Worm (Caenorhabditis elegans) whole organism, L1 larva: ENCODE measurements around the gene K07F5.8.

Experiments used
- C04F5.9 ChIP-seq: sonication (generic microtip); optimal IDR thresholded peaks from 2 replicates; lab custom pipeline; 2016; ENCODE audit warnings: missing genetic modification characterization, missing compliant biosample characterization
- C16A3.4 ChIP-seq: fragments of 150-350 bp; optimal IDR thresholded peaks from 2 replicates; lab custom pipeline; 2014; ENCODE audit warnings: missing biosample characterization, missing genetic modification characterization
- Y116A8C.19 ChIP-seq: sonication (generic microtip); optimal IDR thresholded peaks from 2 replicates; lab custom pipeline; 2016; ENCODE audit warnings: missing compliant biosample characterization, missing genetic modification characterization, borderline replicate concordance
- aha-1 ChIP-seq: fragments of 150-350 bp; optimal IDR thresholded peaks from 2 replicates; lab custom pipeline; 2014; ENCODE audit warnings: missing biosample characterization, missing genetic modification characterization
- alr-1 ChIP-seq: fragments of 200-800 bp; sonication (Bioruptor generic); optimal IDR thresholded peaks from 2 replicates; lab custom pipeline; 2018; ENCODE audit warnings: borderline replicate concordance, mild to moderate bottlenecking, missing genetic modification characterization, missing compliant biosample characterization
- blmp-1 ChIP-seq: fragments of 150-350 bp; optimal IDR thresholded peaks from 2 replicates; lab custom pipeline; 2014; ENCODE audit warnings: missing biosample characterization, missing genetic modification characterization
- ceh-8 ChIP-seq: fragments of 200-800 bp; sonication (Bioruptor generic); optimal IDR thresholded peaks from 2 replicates; lab custom pipeline; 2018; ENCODE audit warnings: mild to moderate bottlenecking, missing genetic modification characterization, moderate library complexity, missing compliant biosample characterization
- ceh-82 ChIP-seq, 3 experiments: fragments of 150-350 bp in 1 of 3; sonication (generic microtip) in 2 of 3; optimal IDR thresholded peaks; 2 replicates each; lab custom pipeline; 2014 to 2017; ENCODE audit warnings: missing biosample characterization in 3 of 3, missing genetic modification characterization in 3 of 3
- ceh-88 ChIP-seq: fragments of 200-800 bp; sonication (Bioruptor generic); IDR thresholded peaks from 2 replicates; pipeline ENCODE4 v1.3.6; 2022; ENCODE audit warnings: missing genetic modification characterization, missing compliant biosample characterization
- ceh-90 ChIP-seq: sonication (generic microtip); optimal IDR thresholded peaks from 2 replicates; lab custom pipeline; 2016; ENCODE audit warnings: missing genetic modification characterization, missing compliant biosample characterization
- ces-1 ChIP-seq: fragments of 150-350 bp; optimal IDR thresholded peaks from 2 replicates; lab custom pipeline; 2014; ENCODE audit warnings: missing biosample characterization, missing genetic modification reagents, missing genetic modification characterization
- dsc-1 ChIP-seq: sonication (generic microtip); optimal IDR thresholded peaks from 2 replicates; lab custom pipeline; 2016; ENCODE audit warnings: mild to moderate bottlenecking, missing genetic modification characterization, missing compliant biosample characterization
- efl-1 ChIP-seq, 4 experiments: fragments of 150-350 bp; optimal IDR thresholded peaks in 3 of 4; peaks in 1 of 4; 1 replicate in 1 of 4; 2 replicates in 3 of 4; lab custom pipeline; 2014; ENCODE audit warnings: missing biosample characterization in 2 of 4, missing genetic modification characterization in 2 of 4, missing genetic modification reagents in 2 of 4
- egl-27 ChIP-seq, 2 experiments: fragments of 150-350 bp in 1 of 2; sonication (generic microtip); optimal IDR thresholded peaks; 3 replicates each; lab custom pipeline; 2017 to 2018; ENCODE audit warnings: missing biosample characterization in 2 of 2, missing genetic modification characterization in 2 of 2, missing genetic modification reagents in 2 of 2
- elt-3 ChIP-seq, 6 experiments: fragments of 150-350 bp in 1 of 6; sonication (generic microtip); optimal IDR thresholded peaks; 2 replicates each; lab custom pipeline; 2017 to 2018; ENCODE audit warnings: missing biosample characterization in 6 of 6, missing genetic modification characterization in 6 of 6, inconsistent platforms in 1 of 6
- fkh-10 ChIP-seq: sonication (generic microtip); optimal IDR thresholded peaks from 2 replicates; lab custom pipeline; 2017; ENCODE audit warnings: missing biosample characterization, missing genetic modification reagents, missing genetic modification characterization
- fkh-4 ChIP-seq: sonication (generic microtip); optimal IDR thresholded peaks from 2 replicates; lab custom pipeline; 2016; ENCODE audit warnings: missing compliant biosample characterization, missing genetic modification characterization, borderline replicate concordance
- fkh-8 ChIP-seq: sonication (generic microtip); optimal IDR thresholded peaks from 2 replicates; lab custom pipeline; 2016; ENCODE audit warnings: mild to moderate bottlenecking, missing genetic modification characterization, missing compliant biosample characterization
- fos-1 ChIP-seq: fragments of 150-350 bp; optimal IDR thresholded peaks from 2 replicates; lab custom pipeline; 2014; ENCODE audit warnings: missing biosample characterization, missing genetic modification characterization
- grh-1 ChIP-seq: fragments of 200-800 bp; sonication (Bioruptor generic); IDR thresholded peaks from 2 replicates; pipeline ENCODE4 v1.3.6; 2022; ENCODE audit warnings: missing genetic modification reagents, missing genetic modification characterization, missing compliant biosample characterization
- hlh-17 ChIP-seq: fragments of 200-800 bp; sonication (Bioruptor generic); optimal IDR thresholded peaks from 2 replicates; lab custom pipeline; 2018; ENCODE audit warnings: missing genetic modification characterization, mild to moderate bottlenecking, missing compliant biosample characterization, moderate library complexity, borderline replicate concordance
- hpl-2 ChIP-seq: fragments of 150-350 bp; optimal IDR thresholded peaks from 2 replicates; lab custom pipeline; 2014; ENCODE audit warnings: missing biosample characterization, missing genetic modification reagents, missing genetic modification characterization
- isw-1 ChIP-seq: fragments of 200-800 bp; sonication (Bioruptor generic); IDR thresholded peaks from 2 replicates; pipeline ENCODE4 v1.3.6; 2022; ENCODE audit warnings: missing genetic modification characterization, missing compliant biosample characterization
- lin-15B ChIP-seq: fragments of 150-350 bp; sonication (generic microtip); optimal IDR thresholded peaks from 3 replicates; lab custom pipeline; 2014; ENCODE audit warnings: missing biosample characterization, missing genetic modification characterization
- lin-35 ChIP-seq, 2 experiments: fragments of 150-350 bp; optimal IDR thresholded peaks; 2 replicates each; lab custom pipeline; 2014; ENCODE audit warnings: missing biosample characterization in 2 of 2, missing genetic modification characterization in 2 of 2, missing genetic modification reagents in 2 of 2
- lir-3 ChIP-seq: sonication (generic microtip); optimal IDR thresholded peaks from 2 replicates; lab custom pipeline; 2016; ENCODE audit warnings: mild to moderate bottlenecking, missing genetic modification characterization, moderate library complexity, missing compliant biosample characterization; ENCODE audit not compliant: poor library complexity
- lsy-2 ChIP-seq, 2 experiments: fragments of 150-350 bp; optimal IDR thresholded peaks; 2 replicates each; lab custom pipeline; 2014; ENCODE audit warnings: missing biosample characterization in 2 of 2, missing genetic modification characterization in 2 of 2
- mab-9 ChIP-seq: fragments of 200-800 bp; sonication (Bioruptor generic); IDR thresholded peaks from 2 replicates; pipeline ENCODE4 v1.3.6; 2022; ENCODE audit warnings: missing genetic modification reagents, missing genetic modification characterization, missing compliant biosample characterization
- mdl-1 ChIP-seq, 2 experiments: fragments of 150-350 bp; optimal IDR thresholded peaks; 2 replicates each; lab custom pipeline; 2014 to 2017; ENCODE audit warnings: missing biosample characterization in 2 of 2, missing genetic modification characterization in 2 of 2, inconsistent platforms in 1 of 2
- mep-1 ChIP-seq: fragments of 150-350 bp; optimal IDR thresholded peaks from 2 replicates; lab custom pipeline; 2014; ENCODE audit warnings: missing biosample characterization, missing genetic modification characterization
- nhr-11 ChIP-seq: fragments of 150-350 bp; optimal IDR thresholded peaks from 2 replicates; lab custom pipeline; 2014; ENCODE audit warnings: missing biosample characterization, missing genetic modification characterization
- nhr-12 ChIP-seq: sonication (generic microtip); optimal IDR thresholded peaks from 2 replicates; lab custom pipeline; 2017; ENCODE audit warnings: missing biosample characterization, missing genetic modification characterization
- nhr-19 ChIP-seq: fragments of 200-800 bp; sonication (Bioruptor generic); conservative IDR thresholded peaks from 2 replicates; pipeline ENCODE4 v1.3.6; 2022; ENCODE audit warnings: missing genetic modification characterization, missing compliant biosample characterization
- nhr-20 ChIP-seq: sonication (generic microtip); optimal IDR thresholded peaks from 2 replicates; lab custom pipeline; 2016; ENCODE audit warnings: mild to moderate bottlenecking, missing genetic modification characterization, missing compliant biosample characterization
- nhr-237 ChIP-seq: fragments of 150-350 bp; optimal IDR thresholded peaks from 2 replicates; lab custom pipeline; 2014; ENCODE audit warnings: missing biosample characterization, missing genetic modification characterization
- nhr-28 ChIP-seq: fragments of 150-350 bp; optimal IDR thresholded peaks from 2 replicates; lab custom pipeline; 2014; ENCODE audit warnings: missing biosample characterization, missing genetic modification characterization
- nhr-47 ChIP-seq: sonication (generic microtip); optimal IDR thresholded peaks from 2 replicates; lab custom pipeline; 2016; ENCODE audit warnings: mild to moderate bottlenecking, missing genetic modification characterization, moderate library complexity, missing compliant biosample characterization
- nhr-71 ChIP-seq: sonication (generic microtip); optimal IDR thresholded peaks from 2 replicates; lab custom pipeline; 2016; ENCODE audit warnings: mild to moderate bottlenecking, missing genetic modification characterization, moderate library complexity, missing compliant biosample characterization
- nhr-76 ChIP-seq: sonication (generic microtip); optimal IDR thresholded peaks from 2 replicates; lab custom pipeline; 2017; ENCODE audit warnings: missing biosample characterization, missing genetic modification characterization
- nhr-77 ChIP-seq: fragments of 150-350 bp; optimal IDR thresholded peaks from 2 replicates; lab custom pipeline; 2014; ENCODE audit warnings: missing biosample characterization, missing genetic modification characterization
- nhr-85 ChIP-seq: sonication (generic microtip); peaks from one replicate; lab custom pipeline; 2016; ENCODE audit warnings: missing genetic modification characterization, inconsistent platforms, missing compliant biosample characterization
- nhr-90 ChIP-seq: sonication (generic microtip); optimal IDR thresholded peaks from 2 replicates; lab custom pipeline; 2016; ENCODE audit warnings: mild to moderate bottlenecking, missing genetic modification characterization, missing compliant biosample characterization; ENCODE audit not compliant: poor library complexity
- pag-3 ChIP-seq: sonication (generic microtip); optimal IDR thresholded peaks from 2 replicates; lab custom pipeline; 2017; ENCODE audit warnings: missing genetic modification characterization, mild to moderate bottlenecking, missing compliant biosample characterization, antibody characterized with exemption, borderline replicate concordance; ENCODE audit not compliant: insufficient read depth
- snpc-4 ChIP-seq: fragments of 150-350 bp; optimal IDR thresholded peaks from 2 replicates; lab custom pipeline; 2014; ENCODE audit warnings: missing biosample characterization, missing genetic modification characterization
- sptf-1 ChIP-seq: fragments of 150-350 bp; optimal IDR thresholded peaks from 2 replicates; lab custom pipeline; 2014; ENCODE audit warnings: missing biosample characterization, missing genetic modification characterization
- swsn-7 ChIP-seq: sonication (generic microtip); optimal IDR thresholded peaks from 2 replicates; lab custom pipeline; 2016; ENCODE audit warnings: missing genetic modification characterization, missing compliant biosample characterization
- unc-130 ChIP-seq: fragments of 150-350 bp; optimal IDR thresholded peaks from 2 replicates; lab custom pipeline; 2017; ENCODE audit warnings: missing biosample characterization, missing genetic modification characterization, inconsistent platforms
- unc-62 ChIP-seq: fragments of 150-350 bp; optimal IDR thresholded peaks from 2 replicates; lab custom pipeline; 2014; ENCODE audit warnings: missing biosample characterization, missing genetic modification reagents, missing genetic modification characterization
- vab-15 ChIP-seq: sonication (generic microtip); optimal IDR thresholded peaks from 2 replicates; lab custom pipeline; 2017; ENCODE audit warnings: missing genotype, mild to moderate bottlenecking, missing genetic modification characterization, missing compliant biosample characterization
- ztf-11 ChIP-seq, 2 experiments: sonication (generic microtip); optimal IDR thresholded peaks; 2 replicates each; lab custom pipeline; 2016 to 2017; ENCODE audit warnings: missing genetic modification characterization in 2 of 2, missing biosample characterization in 1 of 2, missing compliant biosample characterization in 1 of 2
- ztf-4 ChIP-seq: fragments of 150-350 bp; optimal IDR thresholded peaks from 2 replicates; lab custom pipeline; 2014; ENCODE audit warnings: missing biosample characterization, missing genetic modification characterization

Gene K07F5.8

ce11 chrIV:9878893-9879379 lies 29.4 kb upstream of the K07F5.8 start, which contains the start of gene nhr-4:
TSS of gene nhr-4 (plus strand) at chrIV:9879329.
- TF ChIP-seq hpl-2 (GFP tag; lab: Kevin White, UChicago) = no peak
- no peak for TF ChIP-seq lir-3 (tag; lab: Kevin White, UChicago)
- TF ChIP-seq fkh-10 (GFP tag; lab: Kevin White, UChicago) = no peak
- TF ChIP-seq elt-3 (tag; optimal IDR thresholded peaks at IDR 0.05; lab: Kevin White, UChicago) = no peak
- TF ChIP-seq nhr-85 (tag; lab: Kevin White, UChicago) = no peak
- no peak for TF ChIP-seq unc-130 (tag; lab: Kevin White, UChicago)
- TF ChIP-seq lin-35 (GFP tag; optimal IDR thresholded peaks at IDR 0.05; lab: Kevin White, UChicago) = no peak
- no peak for TF ChIP-seq nhr-12 (tag; lab: Kevin White, UChicago)
- no peak for TF ChIP-seq ztf-11 (tag; optimal IDR thresholded peaks at IDR 0.05; lab: Kevin White, UChicago)
- peak; percentile 27 for TF ChIP-seq dsc-1
- no peak for TF ChIP-seq ces-1 (GFP tag; lab: Kevin White, UChicago)
- no peak for TF ChIP-seq efl-1 (optimal IDR thresholded peaks at IDR 0.05; lab: Kevin White, UChicago)
- peak in 1 of 2 experiments; percentile 56 for TF ChIP-seq efl-1 (GFP tag; optimal IDR thresholded peaks at IDR 0.05 in 1 of 2; lab: Kevin White, UChicago)
- TF ChIP-seq fkh-8 (tag; lab: Kevin White, UChicago) = peak; percentile 71
- no peak for TF ChIP-seq C04F5.9 (tag; lab: Kevin White, UChicago)
- TF ChIP-seq nhr-11 = no peak
- TF ChIP-seq nhr-71 (tag; lab: Kevin White, UChicago) = peak; percentile 12
- no peak for TF ChIP-seq fos-1
- no peak for TF ChIP-seq snpc-4 (tag; lab: Kevin White, UChicago)
- no peak for TF ChIP-seq Y116A8C.19
- no peak for TF ChIP-seq ceh-82 (tag; optimal IDR thresholded peaks at IDR 0.05; lab: Kevin White, UChicago)
- TF ChIP-seq swsn-7 (tag; lab: Kevin White, UChicago) = no peak
- no peak for TF ChIP-seq blmp-1 (tag; lab: Kevin White, UChicago)
- no peak for TF ChIP-seq ztf-4 (tag; lab: Kevin White, UChicago)
- no peak for TF ChIP-seq nhr-20 (tag; lab: Kevin White, UChicago)
- no peak for TF ChIP-seq ceh-88 (GFP tag; lab: Robert Waterston, UW)
- TF ChIP-seq nhr-47 = peak; percentile 0
- no peak for TF ChIP-seq nhr-28 (tag; lab: Kevin White, UChicago)
- TF ChIP-seq isw-1 (GFP tag; lab: Robert Waterston, UW) = no peak
- no peak for TF ChIP-seq pag-3 (tag; lab: Kevin White, UChicago)
- no peak for TF ChIP-seq mdl-1 (tag; optimal IDR thresholded peaks at IDR 0.05; lab: Kevin White, UChicago)
- no peak for TF ChIP-seq lsy-2 (tag; optimal IDR thresholded peaks at IDR 0.05; lab: Kevin White, UChicago)
- TF ChIP-seq nhr-77 (tag; lab: Kevin White, UChicago) = no peak
- no peak for TF ChIP-seq egl-27 (tag; optimal IDR thresholded peaks at IDR 0.05; lab: Kevin White, UChicago)
- no peak for TF ChIP-seq vab-15 (tag; lab: Kevin White, UChicago)

ce11 chrIV:9875646-9876045 lies 26.1 kb upstream of the K07F5.8 start:
- TF ChIP-seq ceh-8 (GFP tag; lab: Kevin White, UChicago) = no peak
- peak; percentile 64 for TF ChIP-seq nhr-90 (tag; lab: Kevin White, UChicago)
- TF ChIP-seq vab-15 (tag; lab: Kevin White, UChicago) = no peak
- TF ChIP-seq efl-1 (optimal IDR thresholded peaks at IDR 0.05; lab: Kevin White, UChicago) = no peak
- peak in 1 of 2 experiments; percentile 33 for TF ChIP-seq efl-1 (GFP tag; optimal IDR thresholded peaks at IDR 0.05 in 1 of 2; lab: Kevin White, UChicago)
- no peak for TF ChIP-seq mab-9 (GFP tag; lab: Robert Waterston, UW)
- TF ChIP-seq nhr-76 (tag; lab: Kevin White, UChicago) = no peak
- no peak for TF ChIP-seq fkh-4 (tag; lab: Kevin White, UChicago)
- no peak for TF ChIP-seq hpl-2 (GFP tag; lab: Kevin White, UChicago)
- peak; percentile 3 for TF ChIP-seq nhr-47
- TF ChIP-seq blmp-1 (tag; lab: Kevin White, UChicago) = peak; percentile 89
- TF ChIP-seq lin-15B (tag; lab: Kevin White, UChicago) = no peak
- peak; percentile 45 for TF ChIP-seq C16A3.4 (tag; lab: Kevin White, UChicago)
- no peak for TF ChIP-seq hlh-17
- no peak for TF ChIP-seq unc-62
- no peak for TF ChIP-seq sptf-1 (tag; lab: Kevin White, UChicago)
- TF ChIP-seq nhr-85 (tag; lab: Kevin White, UChicago) = peak; percentile 91
- peak; percentile 32 for TF ChIP-seq nhr-19 (GFP tag; lab: Robert Waterston, UW)
- peak; percentile 51 for TF ChIP-seq mep-1 (tag; lab: Kevin White, UChicago)
- no peak for TF ChIP-seq nhr-237 (tag; lab: Kevin White, UChicago)
- no peak for TF ChIP-seq alr-1 (tag; lab: Kevin White, UChicago)
- no peak for TF ChIP-seq grh-1
- TF ChIP-seq aha-1 (tag; lab: Kevin White, UChicago) = no peak
- no peak for TF ChIP-seq ceh-90
